Fruit fly (Drosophila melanogaster) whole organism, embryonic: ENCODE data around the gene nan.

Source experiments
- ATbp ChIP-seq: fragments of 200-800 bp; sonication (Bioruptor generic); optimal IDR thresholded peaks from 2 replicates; lab custom pipeline; 2017; ENCODE audit warnings: missing biosample characterization, mild to moderate bottlenecking, missing genetic modification characterization, missing genetic modification reagents
- Awh ChIP-seq: fragments of 200-800 bp; sonication (Bioruptor generic); IDR thresholded peaks from 2 replicates; pipeline ENCODE4, ENCODE4 v1.3.6; 2022; ENCODE audit warnings: missing biosample characterization, missing genetic modification characterization
- C15 ChIP-seq: fragments of 200-800 bp; sonication (Bioruptor generic); IDR thresholded peaks from 3 replicates; pipeline ENCODE4 v1.3.6; 2022; ENCODE audit warnings: missing biosample characterization, missing genetic modification characterization
- CG10462 ChIP-seq: fragments of 200-800 bp; sonication (Bioruptor generic); optimal IDR thresholded peaks from 2 replicates; lab custom pipeline; 2016; ENCODE audit warnings: missing biosample characterization, missing genetic modification characterization
- CG11456 ChIP-seq: fragments of 200-800 bp; sonication (Bioruptor generic); IDR thresholded peaks from 3 replicates; pipeline ENCODE4 v1.3.6; 2022; ENCODE audit warnings: missing biosample characterization, missing genetic modification characterization
- CG11696 ChIP-seq: fragments of 200-800 bp; sonication (Bioruptor generic); IDR thresholded peaks from 2 replicates; pipeline ENCODE4 v1.3.6; 2022; ENCODE audit warnings: missing biosample characterization, missing genetic modification characterization
- CG12942 ChIP-seq: fragments of 200-800 bp; sonication (Bioruptor generic); optimal IDR thresholded peaks from 3 replicates; lab custom pipeline; 2016; ENCODE audit warnings: missing biosample characterization, missing genetic modification characterization
- CG14050 ChIP-seq: fragments of 200-800 bp; sonication (Bioruptor generic); IDR thresholded peaks from 3 replicates; pipeline ENCODE4 v1.3.6; 2022; ENCODE audit warnings: missing biosample characterization, missing genetic modification characterization
- CG15479 ChIP-seq: fragments of 200-800 bp; sonication (Bioruptor generic); optimal IDR thresholded peaks from 3 replicates; lab custom pipeline; 2019; ENCODE audit warnings: missing biosample characterization, mild to moderate bottlenecking, missing genetic modification characterization, moderate library complexity
- CG17568 ChIP-seq: fragments of 200-800 bp; sonication (Bioruptor generic); optimal IDR thresholded peaks from 2 replicates; lab custom pipeline; 2018; ENCODE audit warnings: missing biosample characterization, mild to moderate bottlenecking, missing genetic modification characterization, moderate library complexity
- CG17802 ChIP-seq: fragments of 200-800 bp; sonication (Bioruptor generic); optimal IDR thresholded peaks from 2 replicates; lab custom pipeline; 2018; ENCODE audit warnings: missing biosample characterization, mild to moderate bottlenecking, missing genetic modification characterization, moderate library complexity
- CG18011 ChIP-seq: fragments of 200-800 bp; sonication (Bioruptor generic); optimal IDR thresholded peaks from 2 replicates; lab custom pipeline; 2017; ENCODE audit warnings: missing biosample characterization, missing genetic modification characterization, mild to moderate bottlenecking, moderate library complexity, missing genotype
- CG18262 ChIP-seq: fragments of 200-800 bp; optimal IDR thresholded peaks from 3 replicates; lab custom pipeline; 2019; ENCODE audit warnings: missing biosample characterization, mild to moderate bottlenecking, missing genetic modification characterization, moderate library complexity
- CG2120 ChIP-seq: fragments of 200-800 bp; sonication (Bioruptor generic); optimal IDR thresholded peaks from 3 replicates; lab custom pipeline; 2016; ENCODE audit warnings: missing biosample characterization, missing genetic modification characterization
- CG2199 ChIP-seq: fragments of 200-800 bp; sonication (Bioruptor generic); IDR thresholded peaks from 3 replicates; pipeline ENCODE4 v1.3.6; 2022; ENCODE audit warnings: missing biosample characterization, missing genetic modification characterization
- CG5180 ChIP-seq: fragments of 200-800 bp; sonication (Bioruptor generic); optimal IDR thresholded peaks from 3 replicates; lab custom pipeline; 2017; ENCODE audit warnings: missing biosample characterization, missing genetic modification characterization, mild to moderate bottlenecking, moderate library complexity, missing genetic modification reagents
- CG7271 ChIP-seq: fragments of 200-800 bp; sonication (Bioruptor generic); optimal IDR thresholded peaks from 2 replicates; lab custom pipeline; 2018; ENCODE audit warnings: missing biosample characterization, mild to moderate bottlenecking, missing genetic modification characterization, moderate library complexity
- CrebB ChIP-seq: fragments of 200-800 bp; sonication (Bioruptor generic); optimal IDR thresholded peaks from 3 replicates; lab custom pipeline; 2018; ENCODE audit warnings: missing biosample characterization, mild to moderate bottlenecking, missing genetic modification characterization
- Dll ChIP-seq: fragments of 200-800 bp; sonication (Bioruptor generic); IDR thresholded peaks from 4 replicates; pipeline ENCODE4 v1.3.6; 2022; ENCODE audit warnings: missing biosample characterization, missing genetic modification characterization; ENCODE audit not compliant: partially characterized antibody
- Eip74EF ChIP-seq, 2 experiments: fragments of 200-800 bp in 1 of 2; fragments of >200 bp in 1 of 2; sonication (Bioruptor generic) in 1 of 2; optimal IDR thresholded peaks; 2 replicates each; lab custom pipeline; 2017 to 2019; ENCODE audit warnings: missing biosample characterization in 2 of 2, missing genetic modification characterization in 2 of 2, mild to moderate bottlenecking in 1 of 2, moderate library complexity in 1 of 2
- Elba2 ChIP-seq: fragments of 200-800 bp; sonication (Bioruptor generic); optimal IDR thresholded peaks from 3 replicates; lab custom pipeline; 2016; ENCODE audit warnings: missing biosample characterization, missing genetic modification characterization
- Ets97D ChIP-seq: fragments of 200-800 bp; sonication (Bioruptor generic); optimal IDR thresholded peaks from 3 replicates; lab custom pipeline; 2016; ENCODE audit warnings: missing biosample characterization, missing genetic modification characterization
- Hey ChIP-seq: fragments of 200-800 bp; sonication (Bioruptor generic); optimal IDR thresholded peaks from 3 replicates; lab custom pipeline; 2018; ENCODE audit warnings: missing biosample characterization, mild to moderate bottlenecking, missing genetic modification characterization
- PHDP ChIP-seq: fragments of 200-800 bp; sonication (Bioruptor generic); optimal IDR thresholded peaks from 3 replicates; lab custom pipeline; 2018; ENCODE audit warnings: missing biosample characterization, mild to moderate bottlenecking, missing genetic modification characterization, moderate library complexity
- Pdp1 ChIP-seq, 2 experiments: fragments of 200-800 bp; sonication (Bioruptor generic); optimal IDR thresholded peaks; 3 replicates each; lab custom pipeline; 2016; ENCODE audit warnings: missing biosample characterization in 2 of 2, missing genetic modification characterization in 2 of 2, mild to moderate bottlenecking in 1 of 2, moderate library complexity in 1 of 2
- YL-1 ChIP-seq: fragments of 200-800 bp; sonication (Bioruptor generic); optimal IDR thresholded peaks from 3 replicates; lab custom pipeline; 2017; ENCODE audit warnings: missing biosample characterization, mild to moderate bottlenecking, missing genetic modification characterization
- abd-A ChIP-seq: fragments of 200-800 bp; sonication (Bioruptor generic); optimal IDR thresholded peaks from 3 replicates; lab custom pipeline; 2019; ENCODE audit warnings: missing biosample characterization, mild to moderate bottlenecking, missing genetic modification characterization, moderate library complexity
- cwo ChIP-seq: fragments of 200-800 bp; sonication (Bioruptor generic); optimal IDR thresholded peaks from 3 replicates; lab custom pipeline; 2017; ENCODE audit warnings: missing biosample characterization, missing genetic modification characterization, mild to moderate bottlenecking, moderate library complexity, missing genetic modification reagents
- dmrt99B ChIP-seq: fragments of 200-800 bp; sonication (Bioruptor generic); optimal IDR thresholded peaks from 2 replicates; lab custom pipeline; 2018; ENCODE audit warnings: missing biosample characterization, mild to moderate bottlenecking, missing genetic modification characterization, moderate library complexity
- emc ChIP-seq: fragments of 200-800 bp; sonication (Bioruptor generic); optimal IDR thresholded peaks from 2 replicates; lab custom pipeline; 2016; ENCODE audit warnings: missing biosample characterization, missing genetic modification characterization
- ems ChIP-seq: fragments of 200-800 bp; sonication (Bioruptor generic); optimal IDR thresholded peaks from 3 replicates; lab custom pipeline; 2016; ENCODE audit warnings: missing biosample characterization, missing genetic modification characterization
- eve ChIP-seq, 2 experiments: fragments of >200 bp; optimal IDR thresholded peaks; 2 replicates each; lab custom pipeline; 2017; ENCODE audit warnings: missing biosample characterization in 2 of 2, missing genetic modification characterization in 2 of 2
- exex ChIP-seq: fragments of 200-800 bp; sonication (Bioruptor generic); optimal IDR thresholded peaks from 4 replicates; lab custom pipeline; 2018; ENCODE audit warnings: missing biosample characterization, mild to moderate bottlenecking, missing genetic modification characterization, moderate library complexity
- fu2 ChIP-seq: fragments of 200-800 bp; sonication (Bioruptor generic); optimal IDR thresholded peaks from 2 replicates; lab custom pipeline; 2016; ENCODE audit warnings: missing biosample characterization, missing genetic modification characterization
- gce ChIP-seq: fragments of 200-800 bp; sonication (Bioruptor generic); IDR thresholded peaks from 3 replicates; pipeline ENCODE4 v1.3.6; 2022; ENCODE audit warnings: missing biosample characterization, missing genetic modification characterization
- gem ChIP-seq: fragments of 200-800 bp; sonication (Bioruptor generic); optimal IDR thresholded peaks from 2 replicates; lab custom pipeline; 2019; ENCODE audit warnings: missing biosample characterization, mild to moderate bottlenecking, missing genetic modification characterization, moderate library complexity
- gro ChIP-seq: fragments of 200-800 bp; sonication (Bioruptor generic); optimal IDR thresholded peaks from 2 replicates; lab custom pipeline; 2016; ENCODE audit warnings: missing biosample characterization, missing genetic modification characterization
- gsb ChIP-seq: fragments of 200-800 bp; sonication (Bioruptor generic); IDR thresholded peaks from 2 replicates; pipeline ENCODE4 v1.3.6; 2022; ENCODE audit warnings: missing biosample characterization, missing genetic modification characterization
- insv ChIP-seq, 2 experiments: fragments of 200-800 bp; sonication (Bioruptor generic); optimal IDR thresholded peaks; 3 replicates each; lab custom pipeline; 2016 to 2018; ENCODE audit warnings: missing biosample characterization in 2 of 2, missing genetic modification characterization in 2 of 2
- onecut ChIP-seq: fragments of 200-800 bp; sonication (Bioruptor generic); IDR thresholded peaks from 2 replicates; pipeline ENCODE4 v1.3.6; 2022; ENCODE audit warnings: missing biosample characterization, missing genetic modification characterization
- pita ChIP-seq: fragments of 200-800 bp; sonication (Bioruptor generic); optimal IDR thresholded peaks from 2 replicates; lab custom pipeline; 2017; ENCODE audit warnings: missing biosample characterization, mild to moderate bottlenecking, missing genetic modification characterization
- pnt ChIP-seq: fragments of 200-800 bp; sonication (Bioruptor generic); optimal IDR thresholded peaks from 3 replicates; lab custom pipeline; 2016; ENCODE audit warnings: missing biosample characterization, missing genetic modification characterization
- repo ChIP-seq: fragments of 200-800 bp; sonication (Bioruptor generic); optimal IDR thresholded peaks from 2 replicates; lab custom pipeline; 2016; ENCODE audit warnings: missing biosample characterization, missing genetic modification characterization
- scrt ChIP-seq: fragments of 200-800 bp; sonication (Bioruptor generic); optimal IDR thresholded peaks from 2 replicates; lab custom pipeline; 2018; ENCODE audit warnings: missing biosample characterization, mild to moderate bottlenecking, missing genetic modification characterization, moderate library complexity
- sens-2 ChIP-seq: fragments of 200-800 bp; sonication (Bioruptor generic); IDR thresholded peaks from 2 replicates; pipeline ENCODE4 v1.3.6; 2022; ENCODE audit warnings: missing biosample characterization, missing genetic modification characterization
- sna ChIP-seq: fragments of 200-800 bp; sonication (Bioruptor generic); IDR thresholded peaks from 2 replicates; pipeline ENCODE4 v1.3.6; 2022; ENCODE audit warnings: missing biosample characterization, missing genetic modification characterization; ENCODE audit not compliant: partially characterized antibody
- sqz ChIP-seq: fragments of 200-800 bp; sonication (Bioruptor generic); optimal IDR thresholded peaks from 3 replicates; lab custom pipeline; 2018; ENCODE audit warnings: missing biosample characterization, mild to moderate bottlenecking, missing genetic modification characterization
- vvl ChIP-seq: fragments of 200-800 bp; sonication (Bioruptor generic); IDR thresholded peaks from 2 replicates; pipeline ENCODE4 v1.3.6; 2022; ENCODE audit warnings: missing biosample characterization, missing genetic modification characterization

nan gene

dm6 chr3L:14198216-14198615 lies 8.8 kb upstream of the nan start:
- peak; percentile 25 for TF ChIP-seq abd-A
- TF ChIP-seq pnt (GFP tag; lab: Kevin White, UChicago): no peak
- no peak for TF ChIP-seq CG12942
- no peak for TF ChIP-seq CG18262 (tag; lab: Kevin White, UChicago)
- peak; percentile 57; the same call in 1 of the 2 replicates for TF ChIP-seq vvl (GFP tag; lab: Robert Waterston, UW)
- TF ChIP-seq onecut: peak; percentile 92
- peak; percentile 33 for TF ChIP-seq sqz (GFP tag; lab: Kevin White, UChicago)
- TF ChIP-seq Dll: no peak
- TF ChIP-seq Pdp1 (GFP tag; optimal IDR thresholded peaks at IDR 0.05; lab: Kevin White, UChicago): peak in 1 of 2 experiments; percentile 86
- 0 out of 3 replicates have a peak, but pooled peaks have one; percentile 7 for TF ChIP-seq CG2199 (GFP tag; lab: Robert Waterston, UW)
- no peak for TF ChIP-seq Eip74EF (GFP tag; optimal IDR thresholded peaks at IDR 0.05; lab: Kevin White, UChicago)
- TF ChIP-seq scrt (GFP tag; lab: Kevin White, UChicago): peak; percentile 3
- TF ChIP-seq CG18011: peak; percentile 90
- TF ChIP-seq CG5180 (GFP tag; lab: Kevin White, UChicago): peak; percentile 5
- TF ChIP-seq CG7271 (tag; lab: Kevin White, UChicago): no peak
- peak; percentile 8; the same call in 1 of the 2 replicates for TF ChIP-seq CG11696 (GFP tag; lab: Robert Waterston, UW)

dm6 chr3L:14195714-14196113 lies 6.3 kb upstream of the nan start:
- no peak for TF ChIP-seq pita (GFP tag; lab: Kevin White, UChicago)
- no peak for TF ChIP-seq sna
- no peak for TF ChIP-seq ems (GFP tag; lab: Kevin White, UChicago)
- peak; percentile 28 for TF ChIP-seq YL-1 (GFP tag; lab: Kevin White, UChicago)
- no peak for TF ChIP-seq CG15479 (GFP tag; lab: Kevin White, UChicago)
- no peak for TF ChIP-seq Hey (tag; lab: Kevin White, UChicago)
- no peak for TF ChIP-seq CG18011
- peak; percentile 23 for TF ChIP-seq CrebB (tag; lab: Kevin White, UChicago)
- TF ChIP-seq CG2120: no peak
- no peak for TF ChIP-seq emc (GFP tag; lab: Kevin White, UChicago)
- TF ChIP-seq gce: no peak
- peak; percentile 55 for TF ChIP-seq PHDP (tag; lab: Kevin White, UChicago)
- TF ChIP-seq CG11456 (GFP tag; lab: Robert Waterston, UW): no peak
- TF ChIP-seq ATbp (GFP tag; lab: Kevin White, UChicago): peak; percentile 75
- no peak for TF ChIP-seq repo (GFP tag; lab: Kevin White, UChicago)
- no peak; the same call in 1 of the 2 replicates for TF ChIP-seq onecut
- TF ChIP-seq CG14050 (GFP tag; lab: Robert Waterston, UW): peak; percentile 38; the same call in 1 of the 3 replicates
- no peak for TF ChIP-seq C15
- TF ChIP-seq Elba2 (GFP tag; lab: Kevin White, UChicago): no peak
- peak; percentile 82 for TF ChIP-seq Awh (GFP tag; lab: Robert Waterston, UW)
- no peak for TF ChIP-seq fu2 (GFP tag; lab: Kevin White, UChicago)
- TF ChIP-seq dmrt99B (tag; lab: Kevin White, UChicago): peak; percentile 38
- no peak for TF ChIP-seq Ets97D (GFP tag; lab: Kevin White, UChicago)
- peak; percentile 39 for TF ChIP-seq gem (tag; lab: Kevin White, UChicago)
- peak; percentile 54 for TF ChIP-seq exex (tag; lab: Kevin White, UChicago)
- TF ChIP-seq gro (GFP tag; lab: Kevin White, UChicago): no peak
- TF ChIP-seq cwo (GFP tag; lab: Kevin White, UChicago): no peak
- no peak for TF ChIP-seq sens-2 (GFP tag; lab: Robert Waterston, UW)
- TF ChIP-seq gsb (GFP tag; lab: Robert Waterston, UW): no peak
- TF ChIP-seq sqz (GFP tag; lab: Kevin White, UChicago): peak; percentile 67
- TF ChIP-seq CG17568 (GFP tag; lab: Kevin White, UChicago): peak; percentile 81
- TF ChIP-seq CG10462 (GFP tag; lab: Kevin White, UChicago): no peak
- TF ChIP-seq CG17802 (tag; lab: Kevin White, UChicago): no peak
- peak in 1 of 2 experiments; percentile 62 for TF ChIP-seq eve (GFP tag; optimal IDR thresholded peaks at IDR 0.05; lab: Kevin White, UChicago)
- TF ChIP-seq insv (GFP tag; optimal IDR thresholded peaks at IDR 0.05; lab: Kevin White, UChicago): peak in 1 of 2 experiments; percentile 10
